Fruit fly (Drosophila melanogaster): ENCODE measurements around the gene Msp300.
A peak's percentile ranks its signal among the peaks of the same experiment; 100 is the strongest.

The Msp300 gene

dm6 chr2L:5108273-5108653 is 7.6 kb downstream of the Msp300 start:
- TF ChIP-seq fd96Ca (GFP tag; IDR thresholded peaks at IDR 0.05) (no peak), Pif1B (GFP tag; optimal IDR thresholded peaks at IDR 0.05) (peak; percentile 5), D1 (tag; optimal IDR thresholded peaks at IDR 0.05) (no peak), rn (GFP tag; IDR thresholded peaks at IDR 0.05) (no peak), EcR (GFP tag; optimal IDR thresholded peaks at IDR 0.05) (peak; percentile 73), CG34367 (tag; optimal IDR thresholded peaks at IDR 0.05) (no peak), CG17806 (tag; optimal IDR thresholded peaks at IDR 0.05) (no peak)

- TF ChIP-seq gl (tag; optimal IDR thresholded peaks at IDR 0.05): no peak
- no peak for TF ChIP-seq Snoo (tag; optimal IDR thresholded peaks at IDR 0.05)
- TF ChIP-seq CG4496 (GFP tag; IDR thresholded peaks at IDR 0.05): no peak
Measured at dm6 chr2L:5109059-5109458, 8.4 kb downstream of the Msp300 start.

DNA sequence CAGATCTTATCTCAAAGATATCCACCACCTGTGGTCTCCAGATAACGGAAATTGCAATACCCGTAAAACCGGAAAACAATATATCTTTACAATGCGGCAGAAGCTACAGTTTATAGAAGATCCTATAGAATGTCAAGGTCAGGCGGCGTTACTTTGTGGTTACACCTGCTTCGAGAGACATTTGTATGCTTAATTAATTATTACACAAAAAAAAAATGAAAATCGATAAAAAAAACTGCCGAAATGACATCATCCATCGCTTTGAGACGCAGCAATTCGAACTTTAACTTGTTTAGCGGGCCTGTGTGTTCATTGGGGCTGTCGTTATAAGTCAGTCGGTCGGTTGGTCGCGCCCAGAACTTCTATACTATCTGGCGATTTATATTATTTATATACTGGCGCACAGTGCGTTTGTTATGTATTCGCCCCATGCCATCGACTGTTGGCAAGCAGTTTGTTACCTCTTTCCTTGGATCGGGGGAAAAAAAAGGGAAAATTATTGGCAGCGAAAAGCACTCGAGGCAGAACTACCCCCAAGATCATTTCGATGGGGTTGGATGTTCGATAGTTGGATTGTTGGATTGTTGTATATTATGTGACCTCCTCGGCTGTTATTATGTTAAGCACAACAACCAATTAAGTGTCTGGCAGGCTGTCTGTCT is 10.7 kb downstream of the Msp300 start:
- no peak for TF ChIP-seq CG13204 (GFP tag; optimal IDR thresholded peaks at IDR 0.05)
- no peak for TF ChIP-seq EcR (GFP tag; optimal IDR thresholded peaks at IDR 0.05)
- no peak for TF ChIP-seq Ets98B (GFP tag; IDR thresholded peaks at IDR 0.05)
- TF ChIP-seq CG10348 (GFP tag; IDR thresholded peaks at IDR 0.05): no peak
- TF ChIP-seq Pif1B (GFP tag; optimal IDR thresholded peaks at IDR 0.05): no peak
- no peak for TF ChIP-seq Pif1A (GFP tag; optimal IDR thresholded peaks at IDR 0.05)
- no peak for TF ChIP-seq CG9948 (tag; optimal IDR thresholded peaks at IDR 0.05)
- TF ChIP-seq CG8159 (tag; optimal IDR thresholded peaks at IDR 0.05): no peak
- TF ChIP-seq gl (tag; optimal IDR thresholded peaks at IDR 0.05): no peak
- TF ChIP-seq D1 (tag; optimal IDR thresholded peaks at IDR 0.05): no peak
- TF ChIP-seq rn (GFP tag; IDR thresholded peaks at IDR 0.05): no peak

DNA sequence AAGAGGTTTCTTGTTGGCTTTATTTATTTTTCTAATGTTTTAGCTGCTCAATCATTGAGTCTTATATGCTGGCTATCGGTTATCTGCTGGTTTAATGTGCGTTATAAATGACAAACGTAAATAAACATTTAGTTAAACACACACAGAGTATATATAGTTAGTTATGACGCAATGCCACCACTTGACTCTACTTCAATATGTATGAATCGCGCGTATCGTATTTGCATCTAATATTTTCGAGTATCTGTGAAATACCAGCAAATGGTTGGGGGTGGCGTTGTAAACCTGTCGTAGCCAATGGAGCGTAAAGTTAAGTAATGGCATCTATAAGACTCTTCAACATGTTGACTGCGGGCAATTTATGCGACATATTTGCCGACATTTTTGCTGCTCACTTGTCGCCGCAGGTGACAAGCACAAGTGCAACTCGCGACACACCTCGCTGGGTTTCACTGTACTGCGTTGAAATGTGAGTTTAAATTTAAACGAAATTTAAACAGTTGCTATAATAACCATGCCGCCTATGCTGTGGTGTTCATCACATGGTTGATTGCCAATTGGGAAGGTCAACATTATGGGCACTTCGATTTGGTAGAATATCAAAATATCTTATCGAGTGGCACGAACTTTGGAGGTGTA is 12.9 kb downstream of the Msp300 start:
- TF ChIP-seq CG13204 (GFP tag; optimal IDR thresholded peaks at IDR 0.05) (no peak), rn (GFP tag; IDR thresholded peaks at IDR 0.05) (no peak), CG8301 (tag; optimal IDR thresholded peaks at IDR 0.05) (no peak), CG32121 (GFP tag; IDR thresholded peaks at IDR 0.05) (no peak), Pif1B (GFP tag; optimal IDR thresholded peaks at IDR 0.05) (no peak), CG4496 (GFP tag; IDR thresholded peaks at IDR 0.05) (no peak), gl (tag; optimal IDR thresholded peaks at IDR 0.05) (no peak), CG17806 (tag; optimal IDR thresholded peaks at IDR 0.05) (no peak), CG12605 (GFP tag; IDR thresholded peaks at IDR 0.05) (no peak), Pif1A (GFP tag; optimal IDR thresholded peaks at IDR 0.05) (no peak), fd96Ca (GFP tag; IDR thresholded peaks at IDR 0.05) (no peak), CG10348 (GFP tag; IDR thresholded peaks at IDR 0.05) (no peak), Ets98B (GFP tag; IDR thresholded peaks at IDR 0.05) (no peak)

DNA sequence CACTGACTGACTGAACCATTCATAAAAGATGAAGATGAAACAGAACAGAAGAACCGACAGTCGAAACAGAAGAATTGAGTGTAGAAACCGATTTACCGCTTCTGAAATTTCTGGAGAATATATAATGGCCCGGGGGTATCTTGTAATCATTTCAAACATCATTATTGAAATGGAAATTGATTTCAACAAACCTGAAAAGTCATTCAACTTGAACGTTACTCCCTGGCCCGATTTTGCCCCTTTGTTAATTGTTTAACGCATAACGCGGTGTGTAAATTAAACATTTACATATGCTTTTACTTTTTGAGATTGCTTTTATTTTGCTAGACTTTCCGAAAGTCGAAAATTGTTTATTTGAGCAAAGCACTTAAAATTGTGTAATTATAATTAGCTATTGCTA is 14.2 kb downstream of the Msp300 start:
- TF ChIP-seq CG12605 (GFP tag; IDR thresholded peaks at IDR 0.05): no peak
- TF ChIP-seq CG9948 (tag; optimal IDR thresholded peaks at IDR 0.05): no peak
- TF ChIP-seq CG34367 (tag; optimal IDR thresholded peaks at IDR 0.05): no peak
- TF ChIP-seq Pif1A (GFP tag; optimal IDR thresholded peaks at IDR 0.05): no peak
- no peak for TF ChIP-seq rn (GFP tag; IDR thresholded peaks at IDR 0.05)
- TF ChIP-seq EcR (GFP tag; optimal IDR thresholded peaks at IDR 0.05): no peak
- no peak for TF ChIP-seq CG4496 (GFP tag; IDR thresholded peaks at IDR 0.05)
- no peak for TF ChIP-seq CG32121 (GFP tag; IDR thresholded peaks at IDR 0.05)
- no peak for TF ChIP-seq Pif1B (GFP tag; optimal IDR thresholded peaks at IDR 0.05)
- TF ChIP-seq Ets98B (GFP tag; IDR thresholded peaks at IDR 0.05): no peak

DNA sequence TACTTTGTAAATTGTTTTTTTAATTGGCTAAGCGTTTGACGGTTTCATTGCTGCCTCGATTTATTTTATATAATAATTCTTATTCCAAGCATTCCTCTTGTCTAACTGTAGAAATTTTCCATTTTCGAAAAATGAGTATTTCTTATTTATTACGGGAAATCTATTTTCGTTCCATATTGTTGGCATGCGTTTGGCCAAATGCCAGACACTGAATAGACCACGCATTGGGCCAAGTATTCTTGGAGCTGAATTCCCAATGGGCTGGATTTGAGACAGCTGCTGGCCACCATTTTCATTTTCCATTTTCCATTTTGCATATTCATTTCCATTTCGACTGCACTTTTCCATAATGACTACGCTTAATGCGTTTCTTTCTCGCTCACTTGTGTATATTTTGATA is 15.8 kb downstream of the Msp300 start:
- TF ChIP-seq CG9948 (tag; optimal IDR thresholded peaks at IDR 0.05) (no peak), CG8159 (tag; optimal IDR thresholded peaks at IDR 0.05) (no peak), CG14655 (GFP tag; optimal IDR thresholded peaks at IDR 0.05) (no peak), CG8301 (tag; optimal IDR thresholded peaks at IDR 0.05) (no peak), CG32121 (GFP tag; IDR thresholded peaks at IDR 0.05) (no peak), Pif1A (GFP tag; optimal IDR thresholded peaks at IDR 0.05) (no peak), fd96Ca (GFP tag; IDR thresholded peaks at IDR 0.05) (no peak), rn (GFP tag; IDR thresholded peaks at IDR 0.05) (no peak), CG12605 (GFP tag; IDR thresholded peaks at IDR 0.05) (no peak), CG34367 (tag; optimal IDR thresholded peaks at IDR 0.05) (no peak), Ets98B (GFP tag; IDR thresholded peaks at IDR 0.05) (no peak), gl (tag; optimal IDR thresholded peaks at IDR 0.05) (no peak), CG15710 (tag; optimal IDR thresholded peaks at IDR 0.05) (no peak), Pif1B (GFP tag; optimal IDR thresholded peaks at IDR 0.05) (no peak), D1 (tag; optimal IDR thresholded peaks at IDR 0.05) (no peak), CG10348 (GFP tag; IDR thresholded peaks at IDR 0.05) (no peak), Snoo (tag; optimal IDR thresholded peaks at IDR 0.05) (no peak), CG13204 (GFP tag; optimal IDR thresholded peaks at IDR 0.05) (no peak), CG17806 (tag; optimal IDR thresholded peaks at IDR 0.05) (no peak)

DNA sequence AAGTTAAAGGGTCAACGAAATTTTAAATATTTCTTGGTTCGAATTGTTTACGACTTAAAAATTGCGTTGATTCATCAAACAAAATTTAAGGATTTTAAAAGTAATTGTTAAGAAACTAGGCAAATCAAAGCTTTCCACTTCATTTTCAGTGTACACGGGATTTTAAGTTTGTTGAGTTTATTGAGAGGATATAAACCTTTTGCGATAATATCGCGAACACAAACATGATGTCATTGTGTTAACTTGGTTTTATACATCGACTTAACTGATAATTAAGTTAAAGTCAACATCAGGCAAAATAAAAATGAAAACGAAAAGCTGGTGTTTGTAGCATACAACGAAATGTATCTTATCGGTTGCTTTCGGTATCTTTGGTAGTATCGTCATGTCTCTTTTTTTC is 16.4 kb downstream of the Msp300 start:
- TF ChIP-seq D1 (tag; optimal IDR thresholded peaks at IDR 0.05) (no peak), EcR (GFP tag; optimal IDR thresholded peaks at IDR 0.05) (no peak), CG13204 (GFP tag; optimal IDR thresholded peaks at IDR 0.05) (no peak), CG17806 (tag; optimal IDR thresholded peaks at IDR 0.05) (no peak), CG8159 (tag; optimal IDR thresholded peaks at IDR 0.05) (no peak), Pif1B (GFP tag; optimal IDR thresholded peaks at IDR 0.05) (no peak), Snoo (tag; optimal IDR thresholded peaks at IDR 0.05) (no peak), CG34367 (tag; optimal IDR thresholded peaks at IDR 0.05) (no peak), fd96Ca (GFP tag; IDR thresholded peaks at IDR 0.05) (no peak), CG10348 (GFP tag; IDR thresholded peaks at IDR 0.05) (no peak), gl (tag; optimal IDR thresholded peaks at IDR 0.05) (no peak), rn (GFP tag; IDR thresholded peaks at IDR 0.05) (no peak), CG12605 (GFP tag; IDR thresholded peaks at IDR 0.05) (no peak), CG14655 (GFP tag; optimal IDR thresholded peaks at IDR 0.05) (no peak), CG32121 (GFP tag; IDR thresholded peaks at IDR 0.05) (no peak), CG9948 (tag; optimal IDR thresholded peaks at IDR 0.05) (no peak)
